Fruit fly (Drosophila melanogaster) whole organism, embryonic: Measurements from ENCODE around the gene Bcat.

ENCODE experiments used
- Adf1 ChIP-seq: fragments of 200-800 bp; sonication (Bioruptor generic); IDR thresholded peaks from 2 replicates; pipeline ENCODE4 v1.3.6; 2022; ENCODE audit warnings: missing biosample characterization, missing genetic modification characterization
- CG10543 ChIP-seq: fragments of 200-800 bp; sonication (Bioruptor generic); optimal IDR thresholded peaks from 3 replicates; lab custom pipeline; 2017; ENCODE audit warnings: missing biosample characterization, mild to moderate bottlenecking, missing genetic modification characterization, moderate library complexity
- CG12744 ChIP-seq: fragments of 200-800 bp; sonication (Bioruptor generic); optimal IDR thresholded peaks from 2 replicates; lab custom pipeline; 2016; ENCODE audit warnings: missing biosample characterization, missing genetic modification characterization
- CG13287 ChIP-seq: fragments of 200-800 bp; sonication (Bioruptor generic); IDR thresholded peaks from 2 replicates; pipeline ENCODE4 v1.3.6; 2022; ENCODE audit warnings: missing biosample characterization, missing genetic modification characterization; ENCODE audit not compliant: partially characterized antibody
- CG13624 ChIP-seq: fragments of 200-800 bp; sonication (Bioruptor generic); optimal IDR thresholded peaks from 2 replicates; lab custom pipeline; 2016; ENCODE audit warnings: missing biosample characterization, missing genetic modification characterization
- CG13894 ChIP-seq: fragments of 200-800 bp; sonication (Bioruptor generic); optimal IDR thresholded peaks from 3 replicates; lab custom pipeline; 2018; ENCODE audit warnings: missing biosample characterization, mild to moderate bottlenecking, missing genetic modification characterization, moderate library complexity
- CG17186 ChIP-seq: fragments of 200-800 bp; sonication (Bioruptor generic); optimal IDR thresholded peaks from 3 replicates; lab custom pipeline; 2017; ENCODE audit warnings: missing biosample characterization, missing genetic modification reagents, missing genetic modification characterization
- CG17829 ChIP-seq: fragments of 200-800 bp; optimal IDR thresholded peaks from 2 replicates; lab custom pipeline; 2019; ENCODE audit warnings: missing biosample characterization, mild to moderate bottlenecking, missing genetic modification characterization, moderate library complexity
- CG1832 ChIP-seq: fragments of 200-800 bp; sonication (Bioruptor generic); optimal IDR thresholded peaks from 2 replicates; lab custom pipeline; 2017; ENCODE audit warnings: missing biosample characterization, mild to moderate bottlenecking, missing genetic modification characterization, inconsistent platforms
- CG30020 ChIP-seq: fragments of 200-800 bp; optimal IDR thresholded peaks from 2 replicates; lab custom pipeline; 2019; ENCODE audit warnings: missing biosample characterization, mild to moderate bottlenecking, missing genetic modification characterization, moderate library complexity
- CG30431 ChIP-seq: fragments of 200-800 bp; sonication (Bioruptor generic); optimal IDR thresholded peaks from 2 replicates; lab custom pipeline; 2017; ENCODE audit warnings: missing biosample characterization, missing genetic modification characterization
- CG32772 ChIP-seq: fragments of 200-800 bp; sonication (Bioruptor generic); IDR thresholded peaks from 2 replicates; pipeline ENCODE4 v1.3.6; 2022; ENCODE audit warnings: missing biosample characterization, missing genetic modification characterization
- CG34376 ChIP-seq: fragments of 200-800 bp; sonication (Bioruptor generic); optimal IDR thresholded peaks from 2 replicates; lab custom pipeline; 2018; ENCODE audit warnings: missing biosample characterization, mild to moderate bottlenecking, missing genetic modification characterization
- CG4707 ChIP-seq: fragments of 200-800 bp; sonication (Bioruptor generic); optimal IDR thresholded peaks from 2 replicates; lab custom pipeline; 2018; ENCODE audit warnings: missing biosample characterization, mild to moderate bottlenecking, missing genetic modification characterization, moderate library complexity
- CG6683 ChIP-seq: fragments of 200-800 bp; sonication (Bioruptor generic); optimal IDR thresholded peaks from 2 replicates; lab custom pipeline; 2017; ENCODE audit warnings: missing biosample characterization, mild to moderate bottlenecking, missing genetic modification characterization, missing genetic modification reagents
- CG7357 ChIP-seq: fragments of 200-800 bp; sonication (Bioruptor generic); IDR thresholded peaks from 3 replicates; pipeline ENCODE4 v1.3.6; 2022; ENCODE audit warnings: missing biosample characterization, missing genetic modification characterization
- CG8290 ChIP-seq, 3 experiments: fragments of 200-800 bp; sonication (Bioruptor generic); optimal IDR thresholded peaks; 2 replicates each; lab custom pipeline; 2016 to 2019; ENCODE audit warnings: missing biosample characterization in 3 of 3, missing genetic modification characterization in 3 of 3, mild to moderate bottlenecking in 2 of 3, moderate library complexity in 1 of 3
- CG8765 ChIP-seq: fragments of 200-800 bp; sonication (Bioruptor generic); IDR thresholded peaks from 2 replicates; pipeline ENCODE4 v1.3.6; 2022; ENCODE audit warnings: missing biosample characterization, missing genetic modification characterization
- Dad ChIP-seq: fragments of 200-800 bp; sonication (Bioruptor generic); optimal IDR thresholded peaks from 3 replicates; lab custom pipeline; 2016; ENCODE audit warnings: missing biosample characterization, missing genetic modification characterization
- Hey ChIP-seq: fragments of 200-800 bp; sonication (Bioruptor generic); optimal IDR thresholded peaks from 3 replicates; lab custom pipeline; 2018; ENCODE audit warnings: missing biosample characterization, mild to moderate bottlenecking, missing genetic modification characterization
- Lpt ChIP-seq: fragments of >200 bp; optimal IDR thresholded peaks from 2 replicates; lab custom pipeline; 2018; ENCODE audit warnings: missing biosample characterization, missing genetic modification characterization
- MBD-R2 ChIP-seq: fragments of 200-800 bp; sonication (Bioruptor generic); IDR thresholded peaks from 2 replicates; pipeline ENCODE4 v1.3.6; 2022; ENCODE audit warnings: missing biosample characterization, missing genetic modification characterization
- Nf-YC ChIP-seq: fragments of 200-800 bp; optimal IDR thresholded peaks from 3 replicates; lab custom pipeline; 2019; ENCODE audit warnings: missing biosample characterization, mild to moderate bottlenecking, missing genetic modification characterization, moderate library complexity
- Pdp1 ChIP-seq, 2 experiments: fragments of 200-800 bp; sonication (Bioruptor generic); optimal IDR thresholded peaks; 3 replicates each; lab custom pipeline; 2016; ENCODE audit warnings: missing biosample characterization in 2 of 2, missing genetic modification characterization in 2 of 2, mild to moderate bottlenecking in 1 of 2, moderate library complexity in 1 of 2
- Xrp1 ChIP-seq: fragments of 200-800 bp; sonication (Bioruptor generic); IDR thresholded peaks from 2 replicates; pipeline ENCODE4 v1.3.6; 2022; ENCODE audit warnings: missing biosample characterization, missing genetic modification characterization
- abd-A ChIP-seq: fragments of 200-800 bp; sonication (Bioruptor generic); optimal IDR thresholded peaks from 3 replicates; lab custom pipeline; 2019; ENCODE audit warnings: missing biosample characterization, mild to moderate bottlenecking, missing genetic modification characterization, moderate library complexity
- br ChIP-seq: fragments of >200 bp; optimal IDR thresholded peaks from 2 replicates; lab custom pipeline; 2017
- chinmo ChIP-seq: fragments of 200-800 bp; sonication (Bioruptor generic); IDR thresholded peaks from 4 replicates; pipeline ENCODE4 v1.3.6; 2022; ENCODE audit warnings: missing biosample characterization, missing genetic modification characterization; ENCODE audit not compliant: partially characterized antibody
- crol ChIP-seq: fragments of 200-800 bp; sonication (Bioruptor generic); IDR thresholded peaks from 2 replicates; pipeline ENCODE4 v1.3.6; 2022; ENCODE audit warnings: missing biosample characterization, missing genetic modification characterization
- exex ChIP-seq: fragments of 200-800 bp; sonication (Bioruptor generic); optimal IDR thresholded peaks from 4 replicates; lab custom pipeline; 2018; ENCODE audit warnings: missing biosample characterization, mild to moderate bottlenecking, missing genetic modification characterization, moderate library complexity
- kni ChIP-seq: fragments of 200-800 bp; sonication (Bioruptor generic); optimal IDR thresholded peaks from 3 replicates; lab custom pipeline; 2017; ENCODE audit warnings: mild to moderate bottlenecking, missing biosample characterization, missing genetic modification reagents, missing genetic modification characterization
- lbe ChIP-seq: fragments of 200-800 bp; sonication (Bioruptor generic); optimal IDR thresholded peaks from 2 replicates; lab custom pipeline; 2016; ENCODE audit warnings: missing biosample characterization, mild to moderate bottlenecking, missing genetic modification characterization
- nerfin-1 ChIP-seq: fragments of 200-800 bp; sonication (Bioruptor generic); optimal IDR thresholded peaks from 3 replicates; lab custom pipeline; 2019; ENCODE audit warnings: missing biosample characterization, mild to moderate bottlenecking, missing genetic modification characterization, moderate library complexity
- pho ChIP-seq: fragments of 200-800 bp; sonication (Bioruptor generic); optimal IDR thresholded peaks from 2 replicates; lab custom pipeline; 2016; ENCODE audit warnings: missing biosample characterization, missing genetic modification characterization
- sd ChIP-seq: fragments of 200-800 bp; sonication (Bioruptor generic); optimal IDR thresholded peaks from 3 replicates; lab custom pipeline; 2018; ENCODE audit warnings: missing biosample characterization, mild to moderate bottlenecking, missing genetic modification characterization, moderate library complexity
- seq ChIP-seq: fragments of 200-800 bp; sonication (Bioruptor generic); IDR thresholded peaks from 2 replicates; pipeline ENCODE4 v1.3.6; 2022; ENCODE audit warnings: missing biosample characterization, missing genetic modification characterization
- sqz ChIP-seq: fragments of 200-800 bp; sonication (Bioruptor generic); optimal IDR thresholded peaks from 3 replicates; lab custom pipeline; 2018; ENCODE audit warnings: missing biosample characterization, mild to moderate bottlenecking, missing genetic modification characterization
- sr ChIP-seq: fragments of 200-800 bp; sonication (Bioruptor generic); IDR thresholded peaks from 3 replicates; pipeline ENCODE4 v1.3.6; 2022; ENCODE audit warnings: missing biosample characterization, missing genetic modification characterization
- sug ChIP-seq: fragments of 200-800 bp; optimal IDR thresholded peaks from 2 replicates; lab custom pipeline; 2019; ENCODE audit warnings: missing biosample characterization, mild to moderate bottlenecking, missing genetic modification characterization, moderate library complexity
- vvl ChIP-seq: fragments of 200-800 bp; sonication (Bioruptor generic); IDR thresholded peaks from 2 replicates; pipeline ENCODE4 v1.3.6; 2022; ENCODE audit warnings: missing biosample characterization, missing genetic modification characterization

Bcat gene

DNA sequence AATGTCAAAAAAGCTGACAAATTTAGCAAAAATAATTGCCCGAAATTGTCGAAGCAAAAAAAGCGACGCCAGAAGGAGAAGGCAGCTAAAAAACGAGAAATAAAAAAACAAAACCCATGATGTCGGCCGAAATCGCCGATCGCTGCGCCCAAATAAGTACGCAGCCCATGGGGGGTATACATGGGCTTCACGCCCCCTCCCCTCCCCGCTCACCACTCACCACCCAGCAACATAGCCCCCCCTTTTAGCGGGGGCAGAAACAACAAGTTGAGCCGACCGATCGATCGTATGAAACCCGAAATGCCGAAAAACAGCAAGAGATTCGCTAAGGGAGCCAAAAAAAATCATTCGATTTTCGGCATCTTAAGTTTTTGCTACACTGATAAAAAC is 716 bp upstream of the Bcat start (continued):
- TF ChIP-seq abd-A (peak; percentile 35), CG13894 (peak; percentile 58), sr (GFP tag; lab: Robert Waterston, UW) (peak; percentile 71; the same call in 2 of the 3 replicates), CG13624 (no peak), Dad (no peak), vvl (no peak), CG6683 (no peak), CG13287 (peak; percentile 13; the same call in 1 of the 2 replicates), lbe (GFP tag; lab: Kevin White, UChicago) (no peak), CG34376 (GFP tag; lab: Kevin White, UChicago) (peak; percentile 39), nerfin-1 (tag; lab: Kevin White, UChicago) (no peak), kni (GFP tag; lab: Kevin White, UChicago) (no peak), CG8290 (GFP tag; optimal IDR thresholded peaks at IDR 0.05; lab: Kevin White, UChicago) (no peak), CG8290 (tag; optimal IDR thresholded peaks at IDR 0.05; lab: Kevin White, UChicago) (peak in 1 of 2 experiments; percentile 50), CG17829 (tag; lab: Kevin White, UChicago) (no peak), CG1832 (no peak), Nf-YC (tag; lab: Kevin White, UChicago) (no peak), crol (peak; percentile 99), CG30020 (no peak), br (lab: Kevin White, UChicago) (no peak), chinmo (peak; percentile 97), Lpt (GFP tag; lab: Kevin White, UChicago) (no peak), Xrp1 (GFP tag; lab: Robert Waterston, UW) (no peak), seq (no peak), CG17186 (GFP tag; lab: Kevin White, UChicago) (no peak), Adf1 (GFP tag; lab: Robert Waterston, UW) (peak; percentile 76)

DNA sequence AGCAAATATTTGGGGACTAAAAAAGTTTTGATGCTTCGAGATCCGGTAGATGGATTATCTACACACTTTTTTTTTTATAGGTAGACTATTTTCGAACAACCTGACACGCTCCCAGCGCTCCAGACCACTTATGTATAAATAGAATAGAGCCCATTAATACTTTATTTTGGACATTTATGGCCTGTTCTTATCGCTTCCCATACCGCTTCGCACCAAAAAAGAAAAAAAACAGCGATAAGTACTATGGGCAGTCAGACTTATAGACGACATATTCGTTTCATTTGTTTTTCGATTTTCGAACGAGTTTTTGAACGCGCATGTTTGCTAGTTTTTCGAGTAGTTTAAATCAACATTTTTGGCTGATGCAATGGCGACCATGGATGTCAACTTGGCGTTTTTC is 911 bp downstream of the Bcat start:
- peak; percentile 41 for TF ChIP-seq abd-A
- no peak for TF ChIP-seq CG8765
- TF ChIP-seq CG32772 (GFP tag; lab: Robert Waterston, UW): peak; percentile 47; the same call in 1 of the 2 replicates
- TF ChIP-seq sug: peak; percentile 46
- TF ChIP-seq pho (GFP tag; lab: Kevin White, UChicago): no peak
- peak; percentile 20 for TF ChIP-seq CG10543 (GFP tag; lab: Kevin White, UChicago)
- TF ChIP-seq CG7357 (GFP tag; lab: Robert Waterston, UW): no peak
- TF ChIP-seq CG30431 (GFP tag; lab: Kevin White, UChicago): no peak
- TF ChIP-seq Pdp1 (GFP tag; optimal IDR thresholded peaks at IDR 0.05; lab: Kevin White, UChicago): peak in 1 of 2 experiments; percentile 33
- TF ChIP-seq Hey (tag; lab: Kevin White, UChicago): peak; percentile 56
- TF ChIP-seq CG34376 (GFP tag; lab: Kevin White, UChicago): peak; percentile 24
- peak; percentile 81 for TF ChIP-seq sqz (GFP tag; lab: Kevin White, UChicago)
- 0 out of 2 replicates have a peak, but pooled peaks have one; percentile 8 for TF ChIP-seq MBD-R2
- peak; percentile 52 for TF ChIP-seq exex (tag; lab: Kevin White, UChicago)
- peak; percentile 14 for TF ChIP-seq sd (tag; lab: Kevin White, UChicago)
- peak; percentile 55 for TF ChIP-seq CG4707 (GFP tag; lab: Kevin White, UChicago)
- no peak for TF ChIP-seq CG12744 (GFP tag; lab: Kevin White, UChicago)
- peak; percentile 4 for TF ChIP-seq CG13894
